Worm (Caenorhabditis elegans) whole organism, L4 larva: Measurements from ENCODE around the gene nucb-1.

Experiments
- D1046.2 ChIP-seq: fragments of 200-800 bp; sonication (Bioruptor generic); IDR thresholded peaks from 2 replicates; pipeline ENCODE4 v1.3.6; 2022; ENCODE audit warnings: missing genetic modification characterization, missing compliant biosample characterization
- T26A8.4 ChIP-seq: fragments of 200-800 bp; sonication (Bioruptor generic); IDR thresholded peaks from 2 replicates; pipeline ENCODE4 v1.3.6; 2022; ENCODE audit warnings: missing genetic modification characterization, missing compliant biosample characterization
- Y105C5A.15 ChIP-seq: fragments of 200-800 bp; sonication (Bioruptor generic); IDR thresholded peaks from 2 replicates; pipeline ENCODE4 v1.3.6; 2022; ENCODE audit warnings: missing genetic modification characterization, missing compliant biosample characterization
- Y75B8A.6 ChIP-seq: fragments of 200-800 bp; sonication (Bioruptor generic); IDR thresholded peaks from 2 replicates; pipeline ENCODE4 v1.3.6; 2022; ENCODE audit warnings: missing genetic modification reagents, missing genetic modification characterization, missing compliant biosample characterization
- aha-1 ChIP-seq: fragments of 150-350 bp; peaks from one replicate; lab custom pipeline; 2014; ENCODE audit warnings: missing biosample characterization, missing genetic modification characterization
- ama-1 ChIP-seq: fragments of 150-350 bp; optimal IDR thresholded peaks from 2 replicates; lab custom pipeline; 2014; ENCODE audit warnings: inconsistent platforms, mixed read lengths
- ceh-20 ChIP-seq: fragments of 200-800 bp; sonication (Bioruptor generic); IDR thresholded peaks from 2 replicates; pipeline ENCODE4 v1.3.6; 2022; ENCODE audit warnings: missing genetic modification reagents, missing genetic modification characterization, missing compliant biosample characterization
- ceh-32 ChIP-seq: sonication (generic microtip); optimal IDR thresholded peaks from 2 replicates; lab custom pipeline; 2016; ENCODE audit warnings: mild to moderate bottlenecking, missing genetic modification characterization, missing compliant biosample characterization; ENCODE audit not compliant: poor library complexity
- ceh-44 ChIP-seq: fragments of 200-800 bp; sonication (Bioruptor generic); IDR thresholded peaks from 2 replicates; pipeline ENCODE4 v1.3.6; 2022; ENCODE audit warnings: missing genetic modification reagents, missing genetic modification characterization, missing compliant biosample characterization
- ceh-82 ChIP-seq: sonication (generic microtip); optimal IDR thresholded peaks from 2 replicates; lab custom pipeline; 2017; ENCODE audit warnings: missing biosample characterization, missing genetic modification characterization
- ces-1 ChIP-seq: fragments of 150-350 bp; sonication (generic microtip); optimal IDR thresholded peaks from 4 replicates; lab custom pipeline; 2014; ENCODE audit warnings: missing biosample characterization, missing genetic modification reagents, missing genetic modification characterization
- cey-2 ChIP-seq: sonication (generic microtip); optimal IDR thresholded peaks from 3 replicates; lab custom pipeline; 2017; ENCODE audit warnings: missing genetic modification characterization, mild to moderate bottlenecking, missing compliant biosample characterization, antibody characterized with exemption, borderline replicate concordance; ENCODE audit not compliant: insufficient read depth
- daf-16 ChIP-seq, 3 experiments: sonication (generic microtip); optimal IDR thresholded peaks; 2 replicates each; lab custom pipeline; 2016 to 2017; ENCODE audit warnings: missing genetic modification characterization in 3 of 3, missing genetic modification reagents in 3 of 3, mild to moderate bottlenecking in 2 of 3, missing compliant biosample characterization in 2 of 3, missing biosample characterization in 1 of 3, moderate library complexity in 1 of 3
- daf-8 ChIP-seq: fragments of 200-800 bp; sonication (Bioruptor generic); IDR thresholded peaks from 2 replicates; pipeline ENCODE4 v1.3.6; 2022; ENCODE audit warnings: missing genetic modification characterization, missing compliant biosample characterization
- dmd-6 ChIP-seq: fragments of 200-800 bp; sonication (Bioruptor generic); IDR thresholded peaks from 2 replicates; pipeline ENCODE4 v1.3.6; 2022; ENCODE audit warnings: missing genetic modification reagents, missing genetic modification characterization, missing compliant biosample characterization
- dmd-9 ChIP-seq: fragments of 200-800 bp; sonication (Bioruptor generic); IDR thresholded peaks from 2 replicates; pipeline ENCODE4 v1.3.6; 2022; ENCODE audit warnings: missing genetic modification reagents, missing genetic modification characterization, missing compliant biosample characterization
- duxl-1 ChIP-seq: sonication (generic microtip); optimal IDR thresholded peaks from 2 replicates; lab custom pipeline; 2016; ENCODE audit warnings: mild to moderate bottlenecking, missing genetic modification characterization, moderate library complexity, missing compliant biosample characterization; ENCODE audit not compliant: poor library complexity
- dve-1 ChIP-seq: sonication (generic microtip); optimal IDR thresholded peaks from 2 replicates; lab custom pipeline; 2017; ENCODE audit warnings: antibody characterized with exemption, mild to moderate bottlenecking, missing genetic modification characterization, missing compliant biosample characterization; ENCODE audit not compliant: insufficient read depth
- egl-43 ChIP-seq: fragments of 200-800 bp; sonication (Bioruptor generic); IDR thresholded peaks from 2 replicates; pipeline ENCODE4 v1.3.6; 2022; ENCODE audit warnings: missing genetic modification reagents, missing genetic modification characterization, missing compliant biosample characterization
- hlh-11 ChIP-seq: fragments of 200-800 bp; sonication (Bioruptor generic); optimal IDR thresholded peaks from 2 replicates; lab custom pipeline; 2018; ENCODE audit warnings: mild to moderate bottlenecking, missing genetic modification characterization, missing compliant biosample characterization
- hlh-30 ChIP-seq: sonication (generic microtip); optimal IDR thresholded peaks from 2 replicates; lab custom pipeline; 2017; ENCODE audit warnings: antibody characterized with exemption, mild to moderate bottlenecking, missing genetic modification characterization, missing compliant biosample characterization; ENCODE audit not compliant: insufficient read depth
- lin-1 ChIP-seq: fragments of 200-800 bp; sonication (Bioruptor generic); IDR thresholded peaks from 2 replicates; pipeline ENCODE4 v1.3.6; 2022; ENCODE audit warnings: missing genetic modification reagents, missing genetic modification characterization, missing compliant biosample characterization
- lin-13 ChIP-seq: fragments of 150-350 bp; optimal IDR thresholded peaks from 2 replicates; lab custom pipeline; 2014; ENCODE audit warnings: missing biosample characterization, missing genetic modification reagents, missing genetic modification characterization
- lin-15B ChIP-seq: fragments of 150-350 bp; sonication (generic microtip); optimal IDR thresholded peaks from 3 replicates; lab custom pipeline; 2014; ENCODE audit warnings: missing biosample characterization, missing genetic modification characterization
- lin-29 ChIP-seq: fragments of 200-800 bp; sonication (Bioruptor generic); IDR thresholded peaks from 2 replicates; pipeline ENCODE4 v1.3.6; 2022; ENCODE audit warnings: missing genetic modification reagents, missing genetic modification characterization, missing compliant biosample characterization
- lin-39 ChIP-seq: fragments of 150-350 bp; optimal IDR thresholded peaks from 2 replicates; lab custom pipeline; 2014; ENCODE audit warnings: missing biosample characterization, missing genetic modification reagents, missing genetic modification characterization
- lir-3 ChIP-seq: sonication (generic microtip); optimal IDR thresholded peaks from 2 replicates; lab custom pipeline; 2016; ENCODE audit warnings: mild to moderate bottlenecking, missing genetic modification characterization, missing compliant biosample characterization
- lsy-2 ChIP-seq, 2 experiments: fragments of 150-350 bp in 1 of 2; sonication (generic microtip) in 1 of 2; optimal IDR thresholded peaks; 2 replicates each; lab custom pipeline; 2014 to 2017; ENCODE audit warnings: missing biosample characterization in 2 of 2, missing genetic modification characterization in 2 of 2
- madf-9 ChIP-seq: fragments of 200-800 bp; sonication (Bioruptor generic); conservative IDR thresholded peaks from 2 replicates; pipeline ENCODE4 v1.3.6; 2022; ENCODE audit warnings: missing genetic modification reagents, missing genetic modification characterization, missing compliant biosample characterization
- mdl-1 ChIP-seq, 2 experiments: fragments of 150-350 bp in 1 of 2; sonication (generic microtip) in 1 of 2; optimal IDR thresholded peaks; 2 replicates each; lab custom pipeline; 2014 to 2017; ENCODE audit warnings: missing biosample characterization in 2 of 2, missing genetic modification characterization in 2 of 2
- mep-1 ChIP-seq: fragments of 150-350 bp; sonication (generic microtip); optimal IDR thresholded peaks from 3 replicates; lab custom pipeline; 2014; ENCODE audit warnings: missing biosample characterization, missing genetic modification characterization
- mes-2 ChIP-seq: sonication (generic microtip); optimal IDR thresholded peaks from 2 replicates; lab custom pipeline; 2016; ENCODE audit warnings: missing genotype, mild to moderate bottlenecking, missing genetic modification characterization, missing compliant biosample characterization; ENCODE audit not compliant: poor library complexity, severe bottlenecking
- nhr-102 ChIP-seq: sonication (generic microtip); optimal IDR thresholded peaks from 2 replicates; lab custom pipeline; 2016; ENCODE audit warnings: mild to moderate bottlenecking, missing genetic modification characterization, moderate library complexity, missing compliant biosample characterization
- nhr-11 ChIP-seq: fragments of 150-350 bp; optimal IDR thresholded peaks from 2 replicates; lab custom pipeline; 2014; ENCODE audit warnings: missing biosample characterization, missing genetic modification characterization
- nhr-111 ChIP-seq: fragments of 200-800 bp; sonication (Bioruptor generic); optimal IDR thresholded peaks from 2 replicates; lab custom pipeline; 2018; ENCODE audit warnings: mild to moderate bottlenecking, missing genetic modification characterization, missing compliant biosample characterization
- nhr-237 ChIP-seq: sonication (generic microtip); optimal IDR thresholded peaks from 2 replicates; lab custom pipeline; 2017; ENCODE audit warnings: missing biosample characterization, missing genetic modification characterization
- nhr-28 ChIP-seq: fragments of 150-350 bp; optimal IDR thresholded peaks from 2 replicates; lab custom pipeline; 2014; ENCODE audit warnings: missing biosample characterization, missing genetic modification characterization
- nhr-42 ChIP-seq: fragments of 200-800 bp; sonication (Bioruptor generic); IDR thresholded peaks from 2 replicates; pipeline ENCODE4 v1.3.6; 2022; ENCODE audit warnings: missing genetic modification characterization, missing compliant biosample characterization
- nhr-48 ChIP-seq: sonication (generic microtip); optimal IDR thresholded peaks from 2 replicates; lab custom pipeline; 2016; ENCODE audit warnings: mild to moderate bottlenecking, missing genetic modification characterization, missing compliant biosample characterization
- nhr-76 ChIP-seq: fragments of 150-350 bp; optimal IDR thresholded peaks from 2 replicates; lab custom pipeline; 2014; ENCODE audit warnings: missing biosample characterization, missing genetic modification characterization
- pha-4 ChIP-seq, 2 experiments: fragments of 150-350 bp in 1 of 2; fragments of 200-800 bp in 1 of 2; sonication (Bioruptor generic) in 1 of 2; IDR thresholded peaks in 1 of 2; optimal IDR thresholded peaks in 1 of 2; 2 replicates each; pipeline versions ENCODE4 v1.3.6 to Lab custom; 2014 to 2022; ENCODE audit warnings: missing genetic modification characterization in 2 of 2, missing genetic modification reagents in 2 of 2, missing biosample characterization in 1 of 2, missing compliant biosample characterization in 1 of 2
- rbr-2 ChIP-seq: sonication (generic microtip); optimal IDR thresholded peaks from 2 replicates; lab custom pipeline; 2016; ENCODE audit warnings: missing genotype, missing genetic modification characterization, missing compliant biosample characterization
- skn-1 ChIP-seq: fragments of 150-350 bp; optimal IDR thresholded peaks from 2 replicates; lab custom pipeline; 2014; ENCODE audit warnings: missing biosample characterization, missing genetic modification characterization
- snpc-4 ChIP-seq: fragments of 150-350 bp; optimal IDR thresholded peaks from 2 replicates; lab custom pipeline; 2014; ENCODE audit warnings: missing biosample characterization, missing genetic modification characterization
- zfp-2 ChIP-seq: sonication (generic microtip); optimal IDR thresholded peaks from 2 replicates; lab custom pipeline; 2016; ENCODE audit warnings: mild to moderate bottlenecking, missing genetic modification characterization, missing compliant biosample characterization
- zfp-3 ChIP-seq: fragments of 200-800 bp; sonication (Bioruptor generic); conservative IDR thresholded peaks from 2 replicates; pipeline ENCODE4 v1.3.6; 2022; ENCODE audit warnings: missing genetic modification reagents, missing genetic modification characterization, missing compliant biosample characterization
- ztf-7 ChIP-seq: fragments of 150-350 bp; optimal IDR thresholded peaks from 2 replicates; lab custom pipeline; 2014; ENCODE audit warnings: missing biosample characterization, missing genetic modification characterization

nucb-1 gene

ce11 chrX:10228094-10228746 is 30.7 kb downstream of the nucb-1 start, which contains the start of gene C14H10.3 (continued):
- TF ChIP-seq dve-1 (peak; percentile 13), skn-1 (tag; lab: Kevin White, UChicago) (no peak), nhr-11 (tag; lab: Kevin White, UChicago) (no peak), snpc-4 (tag; lab: Kevin White, UChicago) (no peak), lin-39 (tag; lab: Kevin White, UChicago) (no peak), rbr-2 (no peak), ceh-20 (GFP tag; lab: Robert Waterston, UW) (no peak), mes-2 (tag; lab: Kevin White, UChicago) (no peak), ceh-44 (GFP tag; lab: Robert Waterston, UW) (no peak), nhr-28 (peak; percentile 24), T26A8.4 (GFP tag; lab: Robert Waterston, UW) (no peak), aha-1 (tag; lab: Kevin White, UChicago) (peak; percentile 83), nhr-76 (no peak), D1046.2 (GFP tag; lab: Robert Waterston, UW) (no peak), lin-15B (tag; lab: Kevin White, UChicago) (no peak), duxl-1 (tag; lab: Kevin White, UChicago) (no peak)

- no peak for TF ChIP-seq ces-1
- TF ChIP-seq snpc-4 (tag; lab: Kevin White, UChicago), result no peak
- no peak for TF ChIP-seq nhr-42 (GFP tag; lab: Robert Waterston, UW)
- no peak for TF ChIP-seq lsy-2 (tag; optimal IDR thresholded peaks at IDR 0.05; lab: Kevin White, UChicago)
- no peak for TF ChIP-seq Y75B8A.6 (GFP tag; lab: Robert Waterston, UW)
- TF ChIP-seq ceh-82, result no peak
- TF ChIP-seq dmd-9 (GFP tag; lab: Robert Waterston, UW), result no peak
- TF ChIP-seq cey-2 (tag; lab: Kevin White, UChicago), result no peak
- TF ChIP-seq pha-4 (GFP tag; IDR thresholded peaks at IDR 0.05; lab: Robert Waterston, UW), result no peak
- TF ChIP-seq pha-4 (tag; optimal IDR thresholded peaks at IDR 0.05; lab: Kevin White, UChicago), result no peak
- TF ChIP-seq T26A8.4 (GFP tag; lab: Robert Waterston, UW), result peak; percentile 48; the same call in 1 of the 2 replicates
- TF ChIP-seq lir-3, result no peak
- no peak for TF ChIP-seq lin-1 (GFP tag; lab: Robert Waterston, UW)
- peak; percentile 64 for TF ChIP-seq aha-1 (tag; lab: Kevin White, UChicago)
- TF ChIP-seq nhr-28, result peak; percentile 29
- TF ChIP-seq ama-1 (lab: Kevin White, UChicago), result no peak
- TF ChIP-seq ceh-32 (tag; lab: Kevin White, UChicago), result no peak
- no peak for TF ChIP-seq nhr-102 (tag; lab: Kevin White, UChicago)
- no peak for TF ChIP-seq ztf-7 (tag; lab: Kevin White, UChicago)
- TF ChIP-seq dve-1, result peak; percentile 18
- TF ChIP-seq zfp-3, result no peak
- peak; percentile 81 for TF ChIP-seq hlh-11
- no peak for TF ChIP-seq zfp-2
- no peak for TF ChIP-seq skn-1 (tag; lab: Kevin White, UChicago)
- TF ChIP-seq mdl-1 (tag; optimal IDR thresholded peaks at IDR 0.05; lab: Kevin White, UChicago), result peak in 1 of 2 experiments; percentile 67
- TF ChIP-seq daf-8 (GFP tag; lab: Robert Waterston, UW), result no peak
- TF ChIP-seq nhr-48 (tag; lab: Kevin White, UChicago), result peak; percentile 28
- 0 out of 2 replicates have a peak, but pooled peaks have one; percentile 28 for TF ChIP-seq lin-29
- TF ChIP-seq hlh-30 (tag; lab: Kevin White, UChicago), result peak; percentile 92
- TF ChIP-seq dmd-6, result peak; percentile 30; the same call in 1 of the 2 replicates
- no peak for TF ChIP-seq madf-9 (GFP tag; lab: Robert Waterston, UW)
- no peak for TF ChIP-seq daf-16 (GFP tag; optimal IDR thresholded peaks at IDR 0.05; lab: Kevin White, UChicago)
- no peak for TF ChIP-seq daf-16 (tag; optimal IDR thresholded peaks at IDR 0.05; lab: Kevin White, UChicago)
- TF ChIP-seq egl-43 (GFP tag; lab: Robert Waterston, UW), result no peak
- TF ChIP-seq nhr-111 (GFP tag; lab: Kevin White, UChicago), result no peak
- TF ChIP-seq Y105C5A.15 (GFP tag; lab: Robert Waterston, UW), result no peak
- TF ChIP-seq lin-13 (GFP tag; lab: Kevin White, UChicago), result no peak
- peak; percentile 5 for TF ChIP-seq mep-1 (tag; lab: Kevin White, UChicago)
- no peak for TF ChIP-seq nhr-237
Observed at ce11 chrX:10230872-10231271, 33.4 kb downstream of the nucb-1 start.
